Worm (Caenorhabditis elegans): ENCODE measurements around the gene mrp-6.

Gene mrp-6

DNA sequence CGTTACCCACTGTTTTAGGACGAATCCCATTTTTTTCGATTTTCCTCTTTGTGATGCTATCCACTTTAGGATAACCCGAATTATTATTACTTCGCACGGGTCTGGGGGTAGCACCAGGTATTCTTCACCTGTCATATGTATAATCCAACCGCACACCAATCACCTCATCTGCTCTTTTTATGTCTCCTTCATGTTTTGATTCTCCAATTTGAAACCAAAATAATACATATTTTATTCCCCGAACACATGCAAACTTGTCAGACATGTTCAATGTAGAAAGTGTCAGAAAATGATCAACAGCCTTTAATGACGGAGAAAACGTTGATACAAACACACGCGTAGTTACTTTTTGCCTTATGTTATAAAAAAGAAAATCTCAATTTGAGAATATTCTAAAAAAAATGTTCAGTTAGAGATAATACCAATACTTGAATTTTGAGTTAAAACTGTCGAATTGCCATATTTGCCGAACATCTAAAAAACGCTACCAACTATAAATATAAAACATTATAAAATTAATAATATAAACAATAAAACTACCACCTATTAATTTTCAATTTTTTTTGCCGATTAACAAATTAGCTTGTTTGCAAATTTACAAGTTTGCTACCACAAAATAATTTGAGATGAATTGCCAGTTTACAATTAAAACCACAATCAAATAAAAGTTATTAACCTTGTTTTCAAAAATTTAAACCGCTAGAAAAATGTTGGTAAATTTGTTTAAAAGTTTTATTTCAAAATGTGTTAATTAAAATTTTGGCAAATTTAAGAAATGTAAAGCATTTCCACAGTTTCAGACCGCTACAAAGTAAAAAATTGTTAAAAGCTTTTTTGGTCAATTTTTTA, 38.7 kb downstream of the mrp-6 start (continued):
- TF ChIP-seq Y53F4B.3 (GFP tag; IDR thresholded peaks at IDR 0.05) (no peak), mel-28 (tag; optimal IDR thresholded peaks at IDR 0.05; ENCODE audit: borderline replicate concordance) (no peak), nhr-179 (tag; optimal IDR thresholded peaks at IDR 0.05) (no peak), B0261.1 (tag; optimal IDR thresholded peaks at IDR 0.05) (no peak)

DNA sequence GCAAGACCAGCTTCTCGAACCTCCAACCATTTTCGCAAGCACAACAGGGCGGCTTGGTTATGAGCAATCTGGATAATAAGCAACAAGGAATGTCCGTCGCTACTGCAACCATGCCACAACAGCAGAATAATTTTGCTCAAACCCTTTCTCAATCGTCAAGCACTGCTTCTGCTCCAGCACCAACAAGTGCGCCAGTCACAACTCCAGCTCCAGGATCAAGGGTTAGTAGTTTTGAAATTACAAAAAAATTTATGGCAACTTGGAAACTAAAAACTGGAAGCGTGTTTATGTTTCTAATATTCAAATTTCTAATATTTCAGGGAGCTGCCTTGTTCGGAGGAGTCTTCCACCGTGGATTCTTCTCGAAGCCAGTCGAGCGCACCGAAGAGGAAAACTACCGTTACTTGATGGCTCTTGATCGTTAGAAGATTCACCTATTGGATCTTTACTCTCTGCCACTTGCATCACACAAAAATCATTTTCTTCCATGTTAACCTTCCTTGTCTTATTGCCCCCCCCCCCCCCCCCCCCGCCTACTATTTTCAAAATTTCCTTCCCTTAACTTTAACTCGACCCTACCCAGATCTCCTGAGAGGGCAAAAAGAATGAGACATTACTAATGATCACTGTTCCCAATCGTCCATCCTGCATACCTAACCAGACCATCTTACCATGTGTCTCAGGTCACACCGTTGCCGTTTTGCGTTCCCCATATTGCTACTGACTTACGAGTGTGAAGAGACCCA, 39.6 kb downstream of the mrp-6 start:
- TF ChIP-seq aptf-3 (GFP tag; IDR thresholded peaks at IDR 0.05) (no peak), Y53G8AR.9 (GFP tag; conservative IDR thresholded peaks at IDR 0.05) (peak; percentile 7; the same call in 1 of the 2 replicates), ceh-100 (GFP tag; IDR thresholded peaks at IDR 0.05) (peak; percentile 12; the same call in 1 of the 2 replicates), hsf-1 (GFP tag; IDR thresholded peaks at IDR 0.05) (no peak), B0336.3 (GFP tag; IDR thresholded peaks at IDR 0.05) (peak; percentile 4; the same call in 1 of the 2 replicates), lin-35 (GFP tag; optimal IDR thresholded peaks at IDR 0.05) (peak in 1 of 3 experiments; percentile 8), ama-1 (optimal IDR thresholded peaks at IDR 0.05) (peak; percentile 71), ama-1 (GFP tag; optimal IDR thresholded peaks at IDR 0.05) (peak in 1 of 2 experiments; percentile 36)

DNA sequence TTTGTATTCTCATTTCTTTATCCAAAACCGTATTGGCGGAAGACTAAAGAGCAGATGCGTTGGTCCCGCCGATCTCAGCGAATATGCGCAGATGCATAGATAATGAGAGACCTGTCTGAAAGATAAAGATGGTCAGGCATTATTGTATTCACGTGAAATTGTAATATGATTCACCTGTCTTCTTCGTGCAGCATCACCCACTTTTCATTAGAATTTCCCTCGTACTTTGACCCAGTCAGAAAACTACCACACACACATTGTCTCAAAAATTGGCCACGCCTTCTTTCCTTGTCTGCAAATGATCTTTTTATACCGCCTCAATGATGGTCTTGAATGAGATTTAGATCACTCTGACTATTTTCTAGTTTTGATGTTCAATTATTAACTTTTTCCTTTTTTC, 40.5 kb downstream of the mrp-6 start:
- TF ChIP-seq zim-3 (tag; optimal IDR thresholded peaks at IDR 0.05): peak; percentile 31
- 0 out of 2 replicates have a peak, but pooled peaks have one; percentile 4 for TF ChIP-seq let-526 (GFP tag; IDR thresholded peaks at IDR 0.05)
- TF ChIP-seq B0019.2 (GFP tag; conservative IDR thresholded peaks at IDR 0.05): no peak
- TF ChIP-seq ceh-40 (GFP tag; IDR thresholded peaks at IDR 0.05): 0 out of 2 replicates have a peak, but pooled peaks have one; percentile 4
- peak; percentile 54; the same call in 1 of the 2 replicates for TF ChIP-seq Y79H2A.3 (GFP tag; conservative IDR thresholded peaks at IDR 0.05)

DNA sequence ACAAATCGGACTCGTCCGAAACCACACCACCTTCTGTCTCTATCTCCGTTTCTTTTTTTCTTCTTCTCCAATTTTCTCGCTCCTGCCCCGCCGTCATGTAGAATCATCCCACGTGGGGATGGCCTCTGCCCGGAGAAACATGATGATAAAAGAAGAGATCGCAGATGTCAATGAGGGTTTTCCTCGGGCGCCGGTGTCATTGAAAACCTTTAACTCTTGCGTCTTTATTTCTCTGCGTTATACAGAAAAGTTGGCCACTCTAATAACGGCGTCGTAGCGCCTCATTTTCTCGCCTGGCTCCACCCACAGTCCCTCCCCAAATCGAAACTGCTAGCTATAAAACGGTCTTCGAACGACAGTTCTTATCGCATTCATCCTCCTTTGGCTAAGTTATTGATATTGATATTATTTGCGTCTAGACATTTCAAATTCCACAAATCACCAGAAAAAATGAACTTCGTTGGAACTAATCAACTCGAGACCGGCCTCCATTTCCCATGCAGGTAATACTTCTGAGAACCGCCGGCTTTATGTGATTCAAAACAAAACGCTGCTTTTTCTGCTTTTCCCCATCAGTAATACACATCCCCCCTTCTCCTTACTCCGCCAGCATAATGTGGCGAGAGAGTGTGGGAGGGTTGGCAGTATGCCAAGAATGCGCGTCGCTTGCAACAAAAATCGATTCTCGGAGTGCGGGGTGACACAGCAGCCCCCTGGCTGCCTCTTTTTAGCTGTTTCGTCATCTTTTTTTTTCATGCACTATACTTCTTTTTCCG, 41.3 kb downstream of the mrp-6 start:
- peak; percentile 57 for TF ChIP-seq atf-7 (tag; optimal IDR thresholded peaks at IDR 0.05)
- TF ChIP-seq ceh-27 (GFP tag; optimal IDR thresholded peaks at IDR 0.05): no peak
- TF ChIP-seq cebp-1 (GFP tag; IDR thresholded peaks at IDR 0.05): no peak
- TF ChIP-seq cebp-1 (tag; optimal IDR thresholded peaks at IDR 0.05): peak; percentile 76
- peak; percentile 81 for TF ChIP-seq K11D2.4 (GFP tag; IDR thresholded peaks at IDR 0.05)
- TF ChIP-seq Y95B8A.8 (GFP tag; IDR thresholded peaks at IDR 0.05): 0 out of 2 replicates have a peak, but pooled peaks have one; percentile 14
- TF ChIP-seq madf-6 (GFP tag; IDR thresholded peaks at IDR 0.05): peak; percentile 21; the same call in 1 of the 2 replicates
- 0 out of 2 replicates have a peak, but pooled peaks have one; percentile 12 for TF ChIP-seq ztf-6 (GFP tag; IDR thresholded peaks at IDR 0.05)
- peak; percentile 74 for TF ChIP-seq zfh-2 (GFP tag; conservative IDR thresholded peaks at IDR 0.05)
- TF ChIP-seq hmg-1.2 (GFP tag; IDR thresholded peaks at IDR 0.05): peak; percentile 26; the same call in 1 of the 2 replicates
- TF ChIP-seq ztf-26 (tag; optimal IDR thresholded peaks at IDR 0.05): peak; percentile 43
- TF ChIP-seq F57C9.4 (tag; optimal IDR thresholded peaks at IDR 0.05): peak; percentile 26
- peak; percentile 41 for TF ChIP-seq lin-40 (tag; optimal IDR thresholded peaks at IDR 0.05)
- peak; percentile 53; the same call in 1 of the 2 replicates for TF ChIP-seq sea-2 (GFP tag; IDR thresholded peaks at IDR 0.05)
- TF ChIP-seq C17E4.6 (GFP tag; IDR thresholded peaks at IDR 0.05): no peak
- TF ChIP-seq nfyb-1 (GFP tag; IDR thresholded peaks at IDR 0.05): peak; percentile 51
- TF ChIP-seq dox-1 (GFP tag; IDR thresholded peaks at IDR 0.05): peak; percentile 35
- peak; percentile 68 for TF ChIP-seq ceh-40 (GFP tag; IDR thresholded peaks at IDR 0.05)
- no peak for TF ChIP-seq hsf-1 (GFP tag; IDR thresholded peaks at IDR 0.05)
- peak; percentile 58 for TF ChIP-seq C06A6.2 (GFP tag; conservative IDR thresholded peaks at IDR 0.05)
- peak; percentile 58 for TF ChIP-seq pbrm-1 (GFP tag; IDR thresholded peaks at IDR 0.05)
- peak; percentile 48 for TF ChIP-seq lin-26 (GFP tag; IDR thresholded peaks at IDR 0.05)
- peak; percentile 67 for TF ChIP-seq mcd-1 (GFP tag; IDR thresholded peaks at IDR 0.05)
- peak; percentile 74; the same call in 1 of the 2 replicates for TF ChIP-seq F37B4.10 (GFP tag; IDR thresholded peaks at IDR 0.05)
- peak; percentile 22; the same call in 1 of the 2 replicates for TF ChIP-seq lir-1 (GFP tag; conservative IDR thresholded peaks at IDR 0.05)
